Worm (Caenorhabditis elegans) whole organism, L4 larva: ENCODE measurements around the gene tsp-2.

Experiments
- ceh-28 ChIP-seq: fragments of 150-350 bp; optimal IDR thresholded peaks from 2 replicates; lab custom pipeline; 2014; ENCODE audit warnings: missing biosample characterization, missing genetic modification reagents, missing genetic modification characterization
- ceh-82 ChIP-seq: sonication (generic microtip); optimal IDR thresholded peaks from 2 replicates; lab custom pipeline; 2017; ENCODE audit warnings: missing biosample characterization, missing genetic modification characterization
- lim-7 ChIP-seq: fragments of 200-800 bp; sonication (Bioruptor generic); IDR thresholded peaks from 2 replicates; pipeline ENCODE4 v1.3.6; 2022; ENCODE audit warnings: missing genetic modification characterization, missing compliant biosample characterization
- nhr-28 ChIP-seq: fragments of 150-350 bp; optimal IDR thresholded peaks from 2 replicates; lab custom pipeline; 2014; ENCODE audit warnings: missing biosample characterization, missing genetic modification characterization
- pha-4 ChIP-seq, 2 experiments: fragments of 150-350 bp in 1 of 2; fragments of 200-800 bp in 1 of 2; sonication (Bioruptor generic) in 1 of 2; IDR thresholded peaks in 1 of 2; optimal IDR thresholded peaks in 1 of 2; 2 replicates each; pipeline versions ENCODE4 v1.3.6 to Lab custom; 2014 to 2022; ENCODE audit warnings: missing genetic modification characterization in 2 of 2, missing genetic modification reagents in 2 of 2, missing biosample characterization in 1 of 2, missing compliant biosample characterization in 1 of 2
- php-3 ChIP-seq: fragments of 200-800 bp; sonication (Bioruptor generic); IDR thresholded peaks from 2 replicates; pipeline ENCODE4 v1.3.6; 2022; ENCODE audit warnings: missing genetic modification reagents, missing genetic modification characterization, missing compliant biosample characterization
- sdz-12 ChIP-seq: fragments of 200-800 bp; sonication (Bioruptor generic); optimal IDR thresholded peaks from 2 replicates; lab custom pipeline; 2018; ENCODE audit warnings: mild to moderate bottlenecking, missing genetic modification characterization, missing compliant biosample characterization
- spr-1 ChIP-seq: sonication (generic microtip); optimal IDR thresholded peaks from 2 replicates; lab custom pipeline; 2016; ENCODE audit warnings: mild to moderate bottlenecking, missing genetic modification characterization, missing compliant biosample characterization
- unc-62 ChIP-seq, 3 experiments: fragments of 150-350 bp in 1 of 3; sonication (generic microtip); optimal IDR thresholded peaks in 2 of 3; peaks in 1 of 3; 1 replicate in 1 of 3; 2 replicates in 2 of 3; lab custom pipeline; 2014 to 2017; ENCODE audit warnings: missing biosample characterization in 3 of 3, missing genetic modification characterization in 3 of 3, missing genetic modification reagents in 3 of 3, missing genotype in 1 of 3

- TF ChIP-seq unc-62 (GFP tag; optimal IDR thresholded peaks at IDR 0.05 in 1 of 2; lab: Kevin White, UChicago) (no peak), unc-62 (tag; optimal IDR thresholded peaks at IDR 0.05; lab: Kevin White, UChicago) (no peak), ceh-82 (no peak), spr-1 (tag; lab: Kevin White, UChicago) (no peak), pha-4 (GFP tag; IDR thresholded peaks at IDR 0.05; lab: Robert Waterston, UW) (no peak), pha-4 (tag; optimal IDR thresholded peaks at IDR 0.05; lab: Kevin White, UChicago) (no peak), lim-7 (no peak), nhr-28 (tag; lab: Kevin White, UChicago) (no peak), php-3 (GFP tag; lab: Robert Waterston, UW) (no peak), sdz-12 (no peak), ceh-28 (no peak)
These were observed 48.3 kb upstream of the tsp-2 start for ce11 chrIII:8286003-8286402.
